Fruit fly (Drosophila melanogaster): ENCODE data around the gene CG31668.
A peak's percentile ranks its signal among the peaks of the same experiment; 100 is the strongest.

CG31668 gene

DNA sequence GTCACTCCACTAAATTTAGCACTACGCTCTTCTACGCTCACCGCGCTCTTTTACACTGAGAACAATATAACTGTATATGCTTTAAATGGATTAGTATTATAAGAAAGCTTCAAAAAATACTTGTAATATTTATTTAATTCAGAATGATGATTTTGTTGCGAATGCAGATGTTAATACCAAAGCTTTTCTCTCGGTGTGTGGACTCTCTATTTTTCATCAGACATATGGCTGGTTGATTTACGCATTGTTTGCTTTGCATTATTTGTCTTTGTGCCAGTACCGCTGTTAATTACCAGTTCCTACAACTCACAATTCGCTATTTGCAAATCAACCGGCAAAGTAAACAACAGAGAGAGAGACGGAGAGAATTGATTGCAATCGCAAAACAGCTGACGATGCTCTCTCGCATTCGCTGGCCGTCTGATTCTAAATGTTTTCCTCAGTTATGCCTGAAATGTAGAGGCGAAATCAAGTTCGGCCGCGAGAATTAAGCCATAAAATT, 15.7 kb upstream of the CG31668 start (continued):
- TF ChIP-seq Opbp (GFP tag; IDR thresholded peaks at IDR 0.05; ENCODE audit: partially characterized antibody): no peak
- TF ChIP-seq CG14710 (tag; optimal IDR thresholded peaks at IDR 0.05): peak; percentile 90
- TF ChIP-seq Optix (GFP tag; IDR thresholded peaks at IDR 0.05): peak; percentile 92
- TF ChIP-seq CG8765 (GFP tag; IDR thresholded peaks at IDR 0.05): peak; percentile 90
- TF ChIP-seq zf30C (GFP tag; optimal IDR thresholded peaks at IDR 0.05): peak; percentile 85
- peak; percentile 89 for TF ChIP-seq dmrt11E (tag; optimal IDR thresholded peaks at IDR 0.05)
- peak; percentile 99 for TF ChIP-seq CG34422 (GFP tag; IDR thresholded peaks at IDR 0.05)
- TF ChIP-seq CG10431 (GFP tag; optimal IDR thresholded peaks at IDR 0.05): peak; percentile 72
- no peak for TF ChIP-seq hkb (optimal IDR thresholded peaks at IDR 0.05)
- TF ChIP-seq hkb (GFP tag; IDR thresholded peaks at IDR 0.05): peak; percentile 98
- peak; percentile 98 for TF ChIP-seq CHES-1-like (GFP tag; optimal IDR thresholded peaks at IDR 0.05)
- TF ChIP-seq CG11085 (GFP tag; IDR thresholded peaks at IDR 0.05): peak; percentile 95
- peak; percentile 85 for TF ChIP-seq Ets97D (GFP tag; optimal IDR thresholded peaks at IDR 0.05)
- peak; percentile 97 for TF ChIP-seq sisA (GFP tag; IDR thresholded peaks at IDR 0.05)
- TF ChIP-seq lilli (GFP tag; optimal IDR thresholded peaks at IDR 0.05): peak; percentile 96
- TF ChIP-seq kni (GFP tag; optimal IDR thresholded peaks at IDR 0.05): peak; percentile 60
- peak; percentile 97 for TF ChIP-seq Sox102F (GFP tag; optimal IDR thresholded peaks at IDR 0.05)
- TF ChIP-seq ftz-f1 (GFP tag; optimal IDR thresholded peaks at IDR 0.05): peak; percentile 68
- peak; percentile 99 for TF ChIP-seq sens (GFP tag)
- TF ChIP-seq ac (GFP tag; optimal IDR thresholded peaks at IDR 0.05): peak; percentile 75
- peak; percentile 94 for TF ChIP-seq Side (GFP tag; optimal IDR thresholded peaks at IDR 0.05)
- peak; percentile 97 for TF ChIP-seq CG7556 (GFP tag; optimal IDR thresholded peaks at IDR 0.05)
- TF ChIP-seq CkIIα-i1 (GFP tag; IDR thresholded peaks at IDR 0.05): peak; percentile 90
- TF ChIP-seq Sry-δ (GFP tag; optimal IDR thresholded peaks at IDR 0.05): peak; percentile 51
- TF ChIP-seq CG10209 (GFP tag; optimal IDR thresholded peaks at IDR 0.05): peak; percentile 98
- TF ChIP-seq da (GFP tag; optimal IDR thresholded peaks at IDR 0.05): peak; percentile 84
- peak; percentile 99 for TF ChIP-seq Atf6 (GFP tag; IDR thresholded peaks at IDR 0.05)
- TF ChIP-seq nau (GFP tag; optimal IDR thresholded peaks at IDR 0.05): peak; percentile 92
- TF ChIP-seq CG6654 (GFP tag; optimal IDR thresholded peaks at IDR 0.05): peak; percentile 81
- no peak for TF ChIP-seq CG6791 (GFP tag; IDR thresholded peaks at IDR 0.05; ENCODE audit: partially characterized antibody)
- TF ChIP-seq bcd (GFP tag; optimal IDR thresholded peaks at IDR 0.05): peak; percentile 95
- peak; percentile 97 for TF ChIP-seq Aef1 (GFP tag; IDR thresholded peaks at IDR 0.05)
- TF ChIP-seq Kr (GFP tag; optimal IDR thresholded peaks at IDR 0.05): peak; percentile 77
- peak; percentile 48 for TF ChIP-seq abd-A (tag; optimal IDR thresholded peaks at IDR 0.05)
- peak; percentile 31; the same call in 1 of the 2 replicates for TF ChIP-seq CG13287 (GFP tag; IDR thresholded peaks at IDR 0.05; ENCODE audit: partially characterized antibody)
- TF ChIP-seq sqz (GFP tag; optimal IDR thresholded peaks at IDR 0.05): peak; percentile 78
- peak; percentile 94 for TF ChIP-seq dimm (GFP tag; IDR thresholded peaks at IDR 0.05)
- peak; percentile 95 for TF ChIP-seq CG18619 (GFP tag; optimal IDR thresholded peaks at IDR 0.05)
- TF ChIP-seq bsh (GFP tag; optimal IDR thresholded peaks at IDR 0.05): peak; percentile 95 to 96
- peak; percentile 92 for TF ChIP-seq onecut (GFP tag; IDR thresholded peaks at IDR 0.05)
- TF ChIP-seq CG9797 (GFP tag; optimal IDR thresholded peaks at IDR 0.05): peak; percentile 8
- peak; percentile 97 for TF ChIP-seq gce (GFP tag; IDR thresholded peaks at IDR 0.05)
- no peak for TF ChIP-seq pita (GFP tag; optimal IDR thresholded peaks at IDR 0.05)
- peak; percentile 98 for TF ChIP-seq zfh1 (GFP tag; IDR thresholded peaks at IDR 0.05)
- peak; percentile 94 for TF ChIP-seq maf-S (GFP tag; optimal IDR thresholded peaks at IDR 0.05)
- peak; percentile 92 for TF ChIP-seq cato (GFP tag; optimal IDR thresholded peaks at IDR 0.05; ENCODE audit: borderline replicate concordance)
- TF ChIP-seq dysf (GFP tag; IDR thresholded peaks at IDR 0.05): peak; percentile 99
- TF ChIP-seq ranshi (GFP tag; IDR thresholded peaks at IDR 0.05): peak; percentile 97
- TF ChIP-seq gro (GFP tag; optimal IDR thresholded peaks at IDR 0.05): peak; percentile 98
- peak; percentile 68 for TF ChIP-seq MESR4 (GFP tag; optimal IDR thresholded peaks at IDR 0.05)
- peak; percentile 92 for TF ChIP-seq CG5245 (GFP tag; optimal IDR thresholded peaks at IDR 0.05)
